Fruit fly (Drosophila melanogaster) whole organism, embryonic: ENCODE measurements around the gene dx.

Source experiments
- B-H1 ChIP-seq: fragments of 200-800 bp; sonication (Bioruptor generic); IDR thresholded peaks from 3 replicates; pipeline ENCODE4 v1.3.6; 2022; ENCODE audit warnings: missing biosample characterization, missing genetic modification characterization
- CG10565 ChIP-seq: fragments of 200-800 bp; sonication (Bioruptor generic); optimal IDR thresholded peaks from 3 replicates; lab custom pipeline; 2016; ENCODE audit warnings: missing biosample characterization, mild to moderate bottlenecking, missing genetic modification characterization
- CG11560 ChIP-seq: fragments of 200-800 bp; sonication (Bioruptor generic); IDR thresholded peaks from 3 replicates; pipeline ENCODE4 v1.3.6; 2022; ENCODE audit warnings: missing biosample characterization, missing genetic modification characterization
- CG12155 ChIP-seq: fragments of 200-800 bp; sonication (Bioruptor generic); optimal IDR thresholded peaks from 3 replicates; lab custom pipeline; 2016; ENCODE audit warnings: missing biosample characterization, missing genetic modification characterization
- CG14014 ChIP-seq: fragments of 200-800 bp; sonication (Bioruptor generic); IDR thresholded peaks from 2 replicates; pipeline ENCODE4 v1.3.6; 2022; ENCODE audit warnings: missing biosample characterization, missing genetic modification characterization
- CG1647 ChIP-seq: fragments of 200-800 bp; sonication (Bioruptor generic); optimal IDR thresholded peaks from 3 replicates; lab custom pipeline; 2016; ENCODE audit warnings: missing biosample characterization, missing genetic modification characterization
- CG2712 ChIP-seq: fragments of 200-800 bp; optimal IDR thresholded peaks from 3 replicates; lab custom pipeline; 2019; ENCODE audit warnings: missing biosample characterization, mild to moderate bottlenecking, missing genetic modification characterization, moderate library complexity
- CG2875 ChIP-seq: fragments of 200-800 bp; sonication (Bioruptor generic); optimal IDR thresholded peaks from 2 replicates; lab custom pipeline; 2017; ENCODE audit warnings: missing biosample characterization, mild to moderate bottlenecking, missing genetic modification characterization, missing genetic modification reagents
- CG5953 ChIP-seq: fragments of 200-800 bp; sonication (Bioruptor generic); IDR thresholded peaks from 2 replicates; pipeline ENCODE4 v1.3.6; 2022; ENCODE audit warnings: missing biosample characterization, missing genetic modification characterization
- CG6689 ChIP-seq: fragments of 200-800 bp; sonication (Bioruptor generic); IDR thresholded peaks from 2 replicates; pipeline ENCODE4 v1.3.6; 2022; ENCODE audit warnings: missing biosample characterization, missing genetic modification characterization
- CG7372 ChIP-seq: fragments of 200-800 bp; sonication (Bioruptor generic); IDR thresholded peaks from 2 replicates; pipeline ENCODE4 v1.3.6; 2022; ENCODE audit warnings: missing biosample characterization, missing genetic modification characterization
- CG7786 ChIP-seq: fragments of 200-800 bp; sonication (Bioruptor generic); optimal IDR thresholded peaks from 2 replicates; lab custom pipeline; 2016; ENCODE audit warnings: missing biosample characterization, missing genetic modification characterization
- CG7928 ChIP-seq: fragments of 200-800 bp; sonication (Bioruptor generic); optimal IDR thresholded peaks from 2 replicates; lab custom pipeline; 2017; ENCODE audit warnings: missing biosample characterization, mild to moderate bottlenecking, missing genetic modification characterization
- CG9437 ChIP-seq: fragments of 200-800 bp; sonication (Bioruptor generic); optimal IDR thresholded peaks from 2 replicates; lab custom pipeline; 2018; ENCODE audit warnings: missing biosample characterization, mild to moderate bottlenecking, missing genetic modification characterization
- CG9727 ChIP-seq: fragments of 200-800 bp; sonication (Bioruptor generic); optimal IDR thresholded peaks from 3 replicates; lab custom pipeline; 2017; ENCODE audit warnings: missing biosample characterization, mild to moderate bottlenecking, missing genetic modification characterization
- Camta ChIP-seq: fragments of 200-800 bp; sonication (Bioruptor generic); optimal IDR thresholded peaks from 2 replicates; lab custom pipeline; 2016; ENCODE audit warnings: missing biosample characterization, missing genetic modification characterization
- Eip74EF ChIP-seq, 2 experiments: fragments of 200-800 bp in 1 of 2; fragments of >200 bp in 1 of 2; sonication (Bioruptor generic) in 1 of 2; optimal IDR thresholded peaks; 2 replicates each; lab custom pipeline; 2017 to 2019; ENCODE audit warnings: missing biosample characterization in 2 of 2, missing genetic modification characterization in 2 of 2, mild to moderate bottlenecking in 1 of 2, moderate library complexity in 1 of 2
- Ets97D ChIP-seq: fragments of 200-800 bp; sonication (Bioruptor generic); optimal IDR thresholded peaks from 3 replicates; lab custom pipeline; 2016; ENCODE audit warnings: missing biosample characterization, missing genetic modification characterization
- Fer1 ChIP-seq: fragments of 200-800 bp; sonication (Bioruptor generic); optimal IDR thresholded peaks from 2 replicates; lab custom pipeline; 2017; ENCODE audit warnings: missing biosample characterization, mild to moderate bottlenecking, missing genetic modification characterization
- H15 ChIP-seq: fragments of 200-800 bp; sonication (Bioruptor generic); IDR thresholded peaks from 3 replicates; pipeline ENCODE4 v1.3.6; 2022; ENCODE audit warnings: missing biosample characterization, missing genetic modification characterization
- HHEX ChIP-seq: fragments of 200-800 bp; sonication (Bioruptor generic); optimal IDR thresholded peaks from 3 replicates; lab custom pipeline; 2017; ENCODE audit warnings: missing biosample characterization, mild to moderate bottlenecking, missing genetic modification characterization, missing genetic modification reagents
- Hmr ChIP-seq: fragments of 200-800 bp; sonication (Bioruptor generic); optimal IDR thresholded peaks from 3 replicates; lab custom pipeline; 2017; ENCODE audit warnings: mild to moderate bottlenecking, missing biosample characterization, missing genetic modification reagents, missing genetic modification characterization
- Hmx ChIP-seq: fragments of 200-800 bp; sonication (Bioruptor generic); optimal IDR thresholded peaks from 2 replicates; lab custom pipeline; 2016; ENCODE audit warnings: missing biosample characterization, missing genetic modification characterization
- Mad ChIP-seq: fragments of 200-800 bp; sonication (Bioruptor generic); optimal IDR thresholded peaks from 2 replicates; lab custom pipeline; 2016; ENCODE audit warnings: missing biosample characterization, missing genetic modification characterization
- Med ChIP-seq: fragments of 200-800 bp; sonication (Bioruptor generic); peaks from one replicate; lab custom pipeline; 2016; ENCODE audit warnings: missing biosample characterization, missing genetic modification characterization, mild to moderate bottlenecking, inconsistent platforms, moderate library complexity
- Oaz ChIP-seq: fragments of 200-800 bp; sonication (Bioruptor generic); IDR thresholded peaks from 2 replicates; pipeline ENCODE4 v1.3.6; 2022; ENCODE audit warnings: missing biosample characterization, missing genetic modification characterization
- Oli ChIP-seq: fragments of 200-800 bp; sonication (Bioruptor generic); optimal IDR thresholded peaks from 2 replicates; lab custom pipeline; 2018; ENCODE audit warnings: missing biosample characterization, mild to moderate bottlenecking, missing genetic modification characterization, moderate library complexity
- Opbp ChIP-seq: fragments of 200-800 bp; sonication (Bioruptor generic); IDR thresholded peaks from 3 replicates; pipeline ENCODE4 v1.3.6; 2022; ENCODE audit warnings: missing biosample characterization, missing genetic modification characterization; ENCODE audit not compliant: partially characterized antibody
- Optix ChIP-seq: fragments of 200-800 bp; sonication (Bioruptor generic); IDR thresholded peaks from 3 replicates; pipeline ENCODE4 v1.3.6; 2022; ENCODE audit warnings: missing biosample characterization, missing genetic modification characterization
- Ravus ChIP-seq: fragments of 200-800 bp; sonication (Bioruptor generic); IDR thresholded peaks from 2 replicates; pipeline ENCODE4 v1.3.6; 2022; ENCODE audit warnings: missing biosample characterization, missing genetic modification characterization
- Rfx ChIP-seq: fragments of 200-800 bp; sonication (Bioruptor generic); IDR thresholded peaks from 2 replicates; pipeline ENCODE4 v1.3.6; 2022; ENCODE audit warnings: missing biosample characterization, missing genetic modification characterization
- Sox102F ChIP-seq: fragments of 200-800 bp; sonication (Bioruptor generic); optimal IDR thresholded peaks from 2 replicates; lab custom pipeline; 2018; ENCODE audit warnings: missing biosample characterization, mild to moderate bottlenecking, missing genetic modification characterization, moderate library complexity
- Ssrp ChIP-seq: fragments of 200-800 bp; sonication (Bioruptor generic); optimal IDR thresholded peaks from 2 replicates; lab custom pipeline; 2018; ENCODE audit warnings: missing biosample characterization, mild to moderate bottlenecking, missing genetic modification characterization, moderate library complexity
- az2 ChIP-seq: fragments of 200-800 bp; sonication (Bioruptor generic); optimal IDR thresholded peaks from 3 replicates; lab custom pipeline; 2016; ENCODE audit warnings: missing biosample characterization, missing genetic modification characterization
- cad ChIP-seq: fragments of >200 bp; optimal IDR thresholded peaks from 2 replicates; lab custom pipeline; 2017; ENCODE audit warnings: missing biosample characterization, missing genetic modification characterization
- chn ChIP-seq: fragments of 200-800 bp; sonication (Bioruptor generic); optimal IDR thresholded peaks from 2 replicates; lab custom pipeline; 2016; ENCODE audit warnings: missing biosample characterization, missing genetic modification characterization
- fd102C ChIP-seq: fragments of 200-800 bp; sonication (Bioruptor generic); optimal IDR thresholded peaks from 2 replicates; lab custom pipeline; 2018; ENCODE audit warnings: missing biosample characterization, mild to moderate bottlenecking, missing genetic modification characterization, moderate library complexity
- ken ChIP-seq: fragments of 200-800 bp; sonication (Bioruptor generic); IDR thresholded peaks from 3 replicates; pipeline ENCODE4 v1.3.6; 2022; ENCODE audit warnings: missing biosample characterization, missing genetic modification characterization
- klu ChIP-seq: fragments of 200-800 bp; sonication (Bioruptor generic); IDR thresholded peaks from 2 replicates; pipeline ENCODE4 v1.3.6; 2022; ENCODE audit warnings: missing biosample characterization, missing genetic modification characterization
- lab ChIP-seq: fragments of 200-800 bp; sonication (Bioruptor generic); optimal IDR thresholded peaks from 3 replicates; lab custom pipeline; 2017; ENCODE audit warnings: missing biosample characterization, missing genetic modification characterization, mild to moderate bottlenecking, moderate library complexity, missing genetic modification reagents
- nerfin-1 ChIP-seq: fragments of 200-800 bp; sonication (Bioruptor generic); optimal IDR thresholded peaks from 3 replicates; lab custom pipeline; 2019; ENCODE audit warnings: missing biosample characterization, mild to moderate bottlenecking, missing genetic modification characterization, moderate library complexity
- oc ChIP-seq: fragments of 200-800 bp; sonication (Bioruptor generic); optimal IDR thresholded peaks from 2 replicates; lab custom pipeline; 2018; ENCODE audit warnings: missing biosample characterization, mild to moderate bottlenecking, missing genetic modification characterization, moderate library complexity
- peb ChIP-seq: fragments of 200-800 bp; sonication (Bioruptor generic); IDR thresholded peaks from 2 replicates; pipeline ENCODE4 v1.3.6; 2022; ENCODE audit warnings: missing biosample characterization, missing genetic modification characterization
- scrt ChIP-seq: fragments of 200-800 bp; sonication (Bioruptor generic); optimal IDR thresholded peaks from 2 replicates; lab custom pipeline; 2018; ENCODE audit warnings: missing biosample characterization, mild to moderate bottlenecking, missing genetic modification characterization, moderate library complexity
- sim ChIP-seq: fragments of 200-800 bp; sonication (Bioruptor generic); IDR thresholded peaks from 2 replicates; pipeline ENCODE4 v1.3.6; 2022; ENCODE audit warnings: missing biosample characterization, missing genetic modification characterization
- sisA ChIP-seq: fragments of 200-800 bp; sonication (Bioruptor generic); IDR thresholded peaks from 2 replicates; pipeline ENCODE4 v1.3.6; 2022; ENCODE audit warnings: missing biosample characterization, missing genetic modification characterization
- sna ChIP-seq: fragments of 200-800 bp; sonication (Bioruptor generic); IDR thresholded peaks from 2 replicates; pipeline ENCODE4 v1.3.6; 2022; ENCODE audit warnings: missing biosample characterization, missing genetic modification characterization; ENCODE audit not compliant: partially characterized antibody
- so ChIP-seq: fragments of 200-800 bp; sonication (Bioruptor generic); IDR thresholded peaks from 3 replicates; pipeline ENCODE4 v1.3.6; 2022; ENCODE audit warnings: missing biosample characterization, missing genetic modification characterization
- sr ChIP-seq: fragments of 200-800 bp; sonication (Bioruptor generic); IDR thresholded peaks from 3 replicates; pipeline ENCODE4 v1.3.6; 2022; ENCODE audit warnings: missing biosample characterization, missing genetic modification characterization
- ssp ChIP-seq: fragments of 200-800 bp; sonication (Bioruptor generic); IDR thresholded peaks from 2 replicates; pipeline ENCODE4 v1.3.6; 2022; ENCODE audit warnings: missing biosample characterization, missing genetic modification characterization
- tna ChIP-seq: fragments of 200-800 bp; sonication (Bioruptor generic); IDR thresholded peaks from 2 replicates; pipeline ENCODE4 v1.3.6; 2022; ENCODE audit warnings: missing biosample characterization, missing genetic modification characterization; ENCODE audit not compliant: partially characterized antibody

Gene dx

dm6 chrX:6542331-6542730, 8.5 kb downstream of the dx start (continued):
- TF ChIP-seq CG12155 (GFP tag; lab: Kevin White, UChicago), result no peak
- TF ChIP-seq sna (GFP tag; lab: Robert Waterston, UW), result no peak
- TF ChIP-seq Rfx (GFP tag; lab: Robert Waterston, UW), result no peak
- peak in 1 of 2 experiments; percentile 44 for TF ChIP-seq Eip74EF (GFP tag; optimal IDR thresholded peaks at IDR 0.05; lab: Kevin White, UChicago)
- TF ChIP-seq lab, result peak; percentile 31
- no peak for TF ChIP-seq ken (GFP tag; lab: Robert Waterston, UW)
- no peak for TF ChIP-seq CG9727 (GFP tag; lab: Kevin White, UChicago)
- peak; percentile 29; the same call in 1 of the 2 replicates for TF ChIP-seq peb (GFP tag; lab: Robert Waterston, UW)
- TF ChIP-seq cad, result no peak
- TF ChIP-seq CG9437 (GFP tag; lab: Kevin White, UChicago), result peak; percentile 17
- TF ChIP-seq Hmr (GFP tag; lab: Kevin White, UChicago), result no peak
- TF ChIP-seq Optix, result 0 out of 3 replicates have a peak, but pooled peaks have one; percentile 23
- TF ChIP-seq CG5953 (GFP tag; lab: Robert Waterston, UW), result 0 out of 2 replicates have a peak, but pooled peaks have one; percentile 17
- TF ChIP-seq Camta (GFP tag; lab: Kevin White, UChicago), result no peak
- peak; percentile 52 for TF ChIP-seq CG2712 (tag; lab: Kevin White, UChicago)
- TF ChIP-seq chn (GFP tag; lab: Kevin White, UChicago), result no peak
- TF ChIP-seq fd102C (GFP tag; lab: Kevin White, UChicago), result no peak
- TF ChIP-seq Fer1 (GFP tag; lab: Kevin White, UChicago), result peak; percentile 14
- peak; percentile 49 for TF ChIP-seq Med (GFP tag; lab: Kevin White, UChicago)
- TF ChIP-seq oc (tag; lab: Kevin White, UChicago), result peak; percentile 22
- peak; percentile 59 for TF ChIP-seq Oli (tag; lab: Kevin White, UChicago)
- TF ChIP-seq sisA, result peak; percentile 42; the same call in 1 of the 2 replicates
- no peak for TF ChIP-seq CG10565
- peak; percentile 7 for TF ChIP-seq HHEX (GFP tag; lab: Kevin White, UChicago)
- no peak for TF ChIP-seq tna (GFP tag; lab: Robert Waterston, UW)
- peak; percentile 73 for TF ChIP-seq Sox102F (GFP tag; lab: Kevin White, UChicago)
- TF ChIP-seq nerfin-1, result no peak
- no peak for TF ChIP-seq Opbp (GFP tag; lab: Robert Waterston, UW)
- TF ChIP-seq Ravus (GFP tag; lab: Robert Waterston, UW), result no peak
- TF ChIP-seq klu, result 0 out of 2 replicates have a peak, but pooled peaks have one; percentile 16
- no peak for TF ChIP-seq sr
- no peak for TF ChIP-seq CG11560
- 0 out of 2 replicates have a peak, but pooled peaks have one; percentile 13 for TF ChIP-seq ssp (GFP tag; lab: Robert Waterston, UW)
- TF ChIP-seq scrt (GFP tag; lab: Kevin White, UChicago), result no peak
- TF ChIP-seq so, result peak; percentile 64; the same call in 1 of the 3 replicates
- TF ChIP-seq CG7928, result no peak
- peak; percentile 65; the same call in 2 of the 3 replicates for TF ChIP-seq H15
- no peak for TF ChIP-seq Hmx (GFP tag; lab: Kevin White, UChicago)
- TF ChIP-seq CG6689 (GFP tag; lab: Robert Waterston, UW), result peak; percentile 61
- TF ChIP-seq B-H1, result no peak
- TF ChIP-seq CG1647 (GFP tag; lab: Kevin White, UChicago), result no peak
- no peak for TF ChIP-seq CG7372 (GFP tag; lab: Robert Waterston, UW)
- TF ChIP-seq Mad (GFP tag; lab: Kevin White, UChicago), result no peak
- TF ChIP-seq az2, result peak; percentile 14
- no peak for TF ChIP-seq CG2875 (GFP tag; lab: Kevin White, UChicago)
- TF ChIP-seq CG7786, result no peak
- TF ChIP-seq CG14014 (GFP tag; lab: Robert Waterston, UW), result peak; percentile 44; the same call in 1 of the 2 replicates
- TF ChIP-seq Ssrp (tag; lab: Kevin White, UChicago), result no peak
- no peak for TF ChIP-seq Ets97D (GFP tag; lab: Kevin White, UChicago)
- TF ChIP-seq Oaz (GFP tag; lab: Robert Waterston, UW), result no peak
- TF ChIP-seq sim (GFP tag; lab: Robert Waterston, UW), result no peak
